Fruit fly (Drosophila melanogaster) whole organism, wandering third instar larva: ENCODE results near the gene lsn.

Source experiments
- Abd-B ChIP-seq: fragments of >200 bp; optimal IDR thresholded peaks from 2 replicates; lab custom pipeline; 2017; ENCODE audit warnings: missing biosample characterization, missing genetic modification characterization
- CG32264 ChIP-seq: fragments of 200-800 bp; sonication (Bioruptor generic); optimal IDR thresholded peaks from 2 replicates; lab custom pipeline; 2016; ENCODE audit warnings: missing biosample characterization, missing genetic modification characterization
- CG9705 ChIP-seq: fragments of 200-800 bp; sonication (Bioruptor generic); optimal IDR thresholded peaks from 2 replicates; lab custom pipeline; 2018; ENCODE audit warnings: missing biosample characterization, mild to moderate bottlenecking, missing genetic modification characterization
- CrebA ChIP-seq: fragments of 200-800 bp; sonication (Bioruptor generic); optimal IDR thresholded peaks from 2 replicates; lab custom pipeline; 2016; ENCODE audit warnings: missing biosample characterization, mild to moderate bottlenecking, missing genetic modification characterization, borderline replicate concordance
- Dfd ChIP-seq: fragments of >200 bp; optimal IDR thresholded peaks from 2 replicates; lab custom pipeline; 2017; ENCODE audit warnings: missing biosample characterization, missing genetic modification characterization
- Dif ChIP-seq: fragments of 200-275, 200-300 bp; sonication (Bioruptor generic); optimal IDR thresholded peaks from 2 replicates; lab custom pipeline; 2018; ENCODE audit warnings: missing biosample characterization, missing genetic modification characterization; ENCODE audit not compliant: partially characterized antibody
- HLH106 ChIP-seq: fragments of 200-800 bp; optimal IDR thresholded peaks from 3 replicates; lab custom pipeline; 2019; ENCODE audit warnings: missing biosample characterization, mild to moderate bottlenecking, missing genetic modification characterization, moderate library complexity
- Hnf4 ChIP-seq: fragments of 200-800 bp; sonication (Bioruptor generic); optimal IDR thresholded peaks from 2 replicates; lab custom pipeline; 2016; ENCODE audit warnings: missing biosample characterization, mild to moderate bottlenecking, missing genetic modification characterization
- Hr83 ChIP-seq: fragments of 200-300 bp; sonication (Bioruptor generic); optimal IDR thresholded peaks from 2 replicates; lab custom pipeline; 2016; ENCODE audit warnings: missing biosample characterization, mild to moderate bottlenecking, missing genetic modification characterization, moderate library complexity; ENCODE audit not compliant: poor library complexity, severe bottlenecking
- Jra ChIP-seq: sonication (Bioruptor generic); optimal IDR thresholded peaks from 2 replicates; lab custom pipeline; 2016; ENCODE audit warnings: missing biosample characterization, missing genetic modification characterization
- Mio ChIP-seq: sonication (Bioruptor generic); optimal IDR thresholded peaks from 2 replicates; lab custom pipeline; 2016; ENCODE audit warnings: missing biosample characterization, missing genetic modification characterization
- Myc ChIP-seq: fragments of >200 bp; optimal IDR thresholded peaks from 2 replicates; lab custom pipeline; 2017
- N ChIP-seq: fragments of >200 bp; optimal IDR thresholded peaks from 2 replicates; lab custom pipeline; 2018; ENCODE audit warnings: missing biosample characterization, missing external identifiers, missing genetic modification characterization
- OdsH ChIP-seq: fragments of 200-800 bp; sonication (Bioruptor generic); optimal IDR thresholded peaks from 2 replicates; lab custom pipeline; 2016; ENCODE audit warnings: missing biosample characterization, mild to moderate bottlenecking, missing genetic modification characterization
- Rel ChIP-seq, 2 experiments: fragments of 200-800 bp; sonication (Bioruptor generic) in 1 of 2; optimal IDR thresholded peaks; 2 replicates in 1 of 2; 3 replicates in 1 of 2; lab custom pipeline; 2016 to 2019; ENCODE audit warnings: mild to moderate bottlenecking in 2 of 2, missing biosample characterization in 2 of 2, missing genetic modification characterization in 2 of 2, moderate library complexity in 1 of 2
- Sp1 ChIP-seq: fragments of 200-800 bp; sonication (Bioruptor generic); optimal IDR thresholded peaks from 3 replicates; lab custom pipeline; 2019; ENCODE audit warnings: missing biosample characterization, mild to moderate bottlenecking, missing genetic modification characterization, moderate library complexity
- Vsx2 ChIP-seq: fragments of 200-300, 225-300 bp; sonication (Bioruptor generic); optimal IDR thresholded peaks from 2 replicates; lab custom pipeline; 2018; ENCODE audit warnings: missing biosample characterization, missing genetic modification characterization; ENCODE audit not compliant: partially characterized antibody
- brk ChIP-seq: fragments of 200-800 bp; sonication (Bioruptor generic); optimal IDR thresholded peaks from 2 replicates; lab custom pipeline; 2016; ENCODE audit warnings: missing biosample characterization, mild to moderate bottlenecking, missing genetic modification characterization
- dl ChIP-seq, 2 experiments: fragments of 175-275, 200-275 bp in 1 of 2; fragments of 200-275 bp in 1 of 2; sonication (Bioruptor generic); optimal IDR thresholded peaks; lab custom pipeline; 2018; ENCODE audit warnings: mild to moderate bottlenecking in 2 of 2, missing biosample characterization in 2 of 2, missing genetic modification characterization in 2 of 2, moderate library complexity in 2 of 2; ENCODE audit not compliant: partially characterized antibody in 2 of 2, insufficient read depth in 1 of 2
- dmrt93B ChIP-seq: fragments of 200-800 bp; sonication (Bioruptor generic); optimal IDR thresholded peaks from 2 replicates; lab custom pipeline; 2018; ENCODE audit warnings: missing biosample characterization, mild to moderate bottlenecking, missing genetic modification characterization
- ey ChIP-seq: fragments of 200-800 bp; sonication (Bioruptor generic); optimal IDR thresholded peaks from 2 replicates; lab custom pipeline; 2016; ENCODE audit warnings: missing biosample characterization, missing genetic modification characterization
- foxo ChIP-seq, 2 experiments: fragments of 200-800 bp; sonication (Bioruptor generic); optimal IDR thresholded peaks; 2 replicates in 1 of 2; 3 replicates in 1 of 2; lab custom pipeline; 2016 to 2017; ENCODE audit warnings: missing biosample characterization in 2 of 2, missing genetic modification characterization in 2 of 2
- fru ChIP-seq: fragments of 200-800 bp; sonication (Bioruptor generic); optimal IDR thresholded peaks from 3 replicates; lab custom pipeline; 2016; ENCODE audit warnings: missing biosample characterization, mild to moderate bottlenecking, missing genetic modification characterization
- h ChIP-seq: fragments of 200-800 bp; sonication (Bioruptor generic); optimal IDR thresholded peaks from 3 replicates; lab custom pipeline; 2016; ENCODE audit warnings: missing biosample characterization, mild to moderate bottlenecking, missing genetic modification characterization
- pan ChIP-seq: fragments of >200 bp; optimal IDR thresholded peaks from 2 replicates; lab custom pipeline; 2017
- psq ChIP-seq: fragments of 200-800 bp; sonication (Bioruptor generic); optimal IDR thresholded peaks from 3 replicates; lab custom pipeline; 2017; ENCODE audit warnings: missing biosample characterization, mild to moderate bottlenecking, missing genetic modification characterization, moderate library complexity
- rgr ChIP-seq: fragments of 200-800 bp; sonication (Bioruptor generic); optimal IDR thresholded peaks from 3 replicates; lab custom pipeline; 2016; ENCODE audit warnings: missing biosample characterization, mild to moderate bottlenecking, missing genetic modification characterization
- sage ChIP-seq: fragments of 200-800 bp; sonication (Bioruptor generic); optimal IDR thresholded peaks from 2 replicates; lab custom pipeline; 2016; ENCODE audit warnings: missing biosample characterization, mild to moderate bottlenecking, missing genetic modification characterization
- sv ChIP-seq: fragments of 200-800 bp; sonication (Bioruptor generic); optimal IDR thresholded peaks from 3 replicates; lab custom pipeline; 2016; ENCODE audit warnings: missing biosample characterization, missing genetic modification characterization
- usp ChIP-seq: fragments of >200 bp; optimal IDR thresholded peaks from 2 replicates; lab custom pipeline; 2017; ENCODE audit warnings: missing biosample characterization, missing genetic modification characterization
- woc ChIP-seq: sonication (Bioruptor generic); optimal IDR thresholded peaks from 2 replicates; lab custom pipeline; 2016; ENCODE audit warnings: missing biosample characterization, mild to moderate bottlenecking, missing genetic modification characterization

The lsn gene

DNA sequence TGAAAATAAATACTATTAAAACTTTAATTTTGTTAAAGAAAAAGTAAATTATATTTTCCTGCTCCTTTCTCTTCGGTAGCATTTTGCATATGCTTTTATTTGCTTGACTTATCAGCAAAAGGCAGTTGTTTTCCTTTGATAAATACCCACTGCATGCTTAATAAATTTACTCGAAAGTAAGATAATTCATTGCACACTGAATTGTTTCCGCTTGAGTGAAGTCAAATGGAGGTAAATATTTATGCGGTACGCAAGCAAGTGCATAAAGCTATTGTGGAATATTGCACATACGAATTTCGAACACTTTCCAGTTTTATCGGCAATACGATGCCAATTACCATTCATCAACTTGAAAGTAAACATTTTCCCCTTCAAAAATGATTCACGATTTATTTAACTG lies 41.9 kb upstream of the lsn start:
- TF ChIP-seq Sp1 (GFP tag; lab: Kevin White, UChicago) (peak; percentile 35), Vsx2 (GFP tag; lab: Kevin White, UChicago) (no peak), OdsH (GFP tag; lab: Kevin White, UChicago) (peak; percentile 14), Dif (GFP tag; lab: Kevin White, UChicago) (no peak), HLH106 (tag; lab: Kevin White, UChicago) (peak; percentile 21), Jra (GFP tag; lab: Kevin White, UChicago) (no peak), Mio (GFP tag; lab: Kevin White, UChicago) (no peak), N (no peak), CrebA (GFP tag; lab: Kevin White, UChicago) (peak; percentile 33), h (GFP tag; lab: Kevin White, UChicago) (peak; percentile 7), CG9705 (GFP tag; lab: Kevin White, UChicago) (peak; percentile 37), ey (GFP tag; lab: Kevin White, UChicago) (no peak)

- TF ChIP-seq HLH106 (tag; lab: Kevin White, UChicago): peak; percentile 74
- no peak for TF ChIP-seq ey (GFP tag; lab: Kevin White, UChicago)
- TF ChIP-seq sv: no peak
- TF ChIP-seq dl (GFP tag; optimal IDR thresholded peaks at IDR 0.05; lab: Kevin White, UChicago; ENCODE audit: insufficient read depth in 1 of 2, partially characterized antibody in 2 of 2): no peak
- no peak for TF ChIP-seq brk (GFP tag; lab: Kevin White, UChicago)
- no peak for TF ChIP-seq Dfd (GFP tag; lab: Kevin White, UChicago)
- no peak for TF ChIP-seq woc
- peak; percentile 58 for TF ChIP-seq Sp1 (GFP tag; lab: Kevin White, UChicago)
- TF ChIP-seq Hr83 (GFP tag; lab: Kevin White, UChicago): no peak
- no peak for TF ChIP-seq Rel (GFP tag; optimal IDR thresholded peaks at IDR 0.05; lab: Kevin White, UChicago)
- TF ChIP-seq Rel (tag; optimal IDR thresholded peaks at IDR 0.05; lab: Kevin White, UChicago): peak; percentile 17
- TF ChIP-seq sage (GFP tag; lab: Kevin White, UChicago): no peak
- TF ChIP-seq CrebA (GFP tag; lab: Kevin White, UChicago): no peak
- TF ChIP-seq Hnf4 (GFP tag; lab: Kevin White, UChicago): no peak
- no peak for TF ChIP-seq Abd-B (GFP tag; lab: Kevin White, UChicago)
- peak; percentile 38 for TF ChIP-seq fru (GFP tag; lab: Kevin White, UChicago)
- peak; percentile 34 for TF ChIP-seq rgr
- no peak for TF ChIP-seq Myc (lab: Kevin White, UChicago)
- TF ChIP-seq dmrt93B (GFP tag; lab: Kevin White, UChicago): peak; percentile 79
- no peak for TF ChIP-seq Jra (GFP tag; lab: Kevin White, UChicago)
- no peak for TF ChIP-seq pan (lab: Kevin White, UChicago)
- TF ChIP-seq CG9705 (GFP tag; lab: Kevin White, UChicago): peak; percentile 50
- TF ChIP-seq h (GFP tag; lab: Kevin White, UChicago): peak; percentile 22
- no peak for TF ChIP-seq usp
- peak in 1 of 2 experiments; percentile 67 for TF ChIP-seq foxo (GFP tag; optimal IDR thresholded peaks at IDR 0.05; lab: Kevin White, UChicago)
- TF ChIP-seq OdsH (GFP tag; lab: Kevin White, UChicago): peak; percentile 53
- TF ChIP-seq psq (GFP tag; lab: Kevin White, UChicago): peak; percentile 70
- no peak for TF ChIP-seq CG32264 (GFP tag; lab: Kevin White, UChicago)
Observed at dm6 chr3R:21823699-21824406, 41.1 kb upstream of the lsn start.

DNA sequence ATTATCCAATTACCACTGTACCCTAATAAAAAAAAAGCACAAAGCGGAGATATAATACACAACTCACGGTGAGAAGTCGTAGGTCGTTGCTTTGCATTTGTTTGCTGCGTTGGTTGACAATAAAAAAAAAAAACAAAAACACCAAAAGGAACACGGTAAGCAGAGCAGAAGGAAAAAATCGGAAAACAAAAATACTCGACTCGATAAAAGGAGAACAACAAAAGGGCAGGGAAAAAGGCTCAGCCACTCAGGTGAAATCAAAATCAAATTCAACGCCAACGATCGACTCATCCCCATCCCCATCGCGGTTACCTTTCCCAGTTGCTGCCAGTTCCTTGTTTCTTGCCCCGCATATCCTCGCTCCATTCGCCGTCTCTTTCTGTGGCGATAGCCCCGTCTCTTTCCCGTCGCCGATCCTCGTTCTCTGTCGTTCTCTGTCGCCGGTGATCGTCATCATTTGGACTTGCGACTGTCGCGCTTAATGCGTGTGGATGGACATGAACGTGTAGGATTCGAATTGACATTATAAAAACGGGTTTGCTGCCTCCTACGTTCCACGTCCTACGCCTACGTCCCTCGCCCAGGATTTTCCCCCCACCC lies 40.5 kb upstream of the lsn start:
- peak; percentile 38 for TF ChIP-seq psq (GFP tag; lab: Kevin White, UChicago)
- peak in 1 of 2 experiments; percentile 10 for TF ChIP-seq foxo (GFP tag; optimal IDR thresholded peaks at IDR 0.05; lab: Kevin White, UChicago)
- no peak for TF ChIP-seq CG9705 (GFP tag; lab: Kevin White, UChicago)
- no peak for TF ChIP-seq h (GFP tag; lab: Kevin White, UChicago)
- TF ChIP-seq dmrt93B (GFP tag; lab: Kevin White, UChicago): peak; percentile 24
- peak; percentile 13 for TF ChIP-seq woc
- TF ChIP-seq CG32264 (GFP tag; lab: Kevin White, UChicago): no peak
- TF ChIP-seq Dif (GFP tag; lab: Kevin White, UChicago): peak; percentile 33
